Worm (Caenorhabditis elegans): ENCODE data around the gene fbxa-94.

Gene fbxa-94

ce11 chrV:15551642-15552041 lies 21.1 kb upstream of the fbxa-94 start (continued):
- no peak for TF ChIP-seq F52B5.7 (tag; optimal IDR thresholded peaks at IDR 0.05)
- peak; percentile 81 for TF ChIP-seq die-1 (tag; optimal IDR thresholded peaks at IDR 0.05)
- no peak for TF ChIP-seq nhr-120 (GFP tag; IDR thresholded peaks at IDR 0.05)
- no peak for TF ChIP-seq somi-1 (GFP tag; optimal IDR thresholded peaks at IDR 0.05)
- TF ChIP-seq nfyb-1 (GFP tag; IDR thresholded peaks at IDR 0.05): peak; percentile 88
- no peak for TF ChIP-seq tlf-1 (GFP tag; optimal IDR thresholded peaks at IDR 0.05)
- TF ChIP-seq snpc-4 (GFP tag; optimal IDR thresholded peaks at IDR 0.05): peak; percentile 47
- peak in 3 of 4 experiments; percentile 33 to 68 (median 43) for TF ChIP-seq snpc-4 (tag; optimal IDR thresholded peaks at IDR 0.05)
- no peak for TF ChIP-seq hlh-26 (GFP tag; conservative IDR thresholded peaks at IDR 0.05)
- peak; percentile 36 to 56 for TF ChIP-seq rec-8 (tag; optimal IDR thresholded peaks at IDR 0.05)
- no peak for TF ChIP-seq lsy-27 (tag; optimal IDR thresholded peaks at IDR 0.05; ENCODE audit: borderline replicate concordance, insufficient read depth)
- peak; percentile 56; the same call in 1 of the 2 replicates for TF ChIP-seq hsf-1 (GFP tag; IDR thresholded peaks at IDR 0.05)
- TF ChIP-seq D2030.7 (GFP tag; IDR thresholded peaks at IDR 0.05): peak; percentile 70
- no peak for TF ChIP-seq ama-1 (optimal IDR thresholded peaks at IDR 0.05)
- TF ChIP-seq ama-1 (GFP tag; optimal IDR thresholded peaks at IDR 0.05): peak; percentile 22 to 32
- TF ChIP-seq lin-40 (tag; optimal IDR thresholded peaks at IDR 0.05): peak; percentile 47
- peak; percentile 32 for TF ChIP-seq mes-4 (tag; optimal IDR thresholded peaks at IDR 0.05)
- peak; percentile 34 for TF ChIP-seq ZK185.1 (tag; optimal IDR thresholded peaks at IDR 0.05; ENCODE audit: poor library complexity, severe bottlenecking)
- TF ChIP-seq dox-1 (GFP tag; IDR thresholded peaks at IDR 0.05): peak; percentile 63
- TF ChIP-seq cebp-2 (GFP tag; IDR thresholded peaks at IDR 0.05): 0 out of 2 replicates have a peak, but pooled peaks have one; percentile 74
- TF ChIP-seq him-1 (tag; optimal IDR thresholded peaks at IDR 0.05): peak; percentile 71
- TF ChIP-seq nhr-90 (tag; optimal IDR thresholded peaks at IDR 0.05): peak; percentile 49
- no peak for TF ChIP-seq pha-4 (tag; optimal IDR thresholded peaks at IDR 0.05)
- TF ChIP-seq Y67H2A.10 (GFP tag; conservative IDR thresholded peaks at IDR 0.05): no peak
- peak; percentile 34 for TF ChIP-seq mel-28 (tag; optimal IDR thresholded peaks at IDR 0.05; ENCODE audit: borderline replicate concordance)
- peak; percentile 62 for TF ChIP-seq madf-10 (tag; optimal IDR thresholded peaks at IDR 0.05)
- TF ChIP-seq T26A5.8 (tag; optimal IDR thresholded peaks at IDR 0.05): no peak
- TF ChIP-seq ceh-79 (tag; optimal IDR thresholded peaks at IDR 0.05): no peak
- TF ChIP-seq egl-18 (GFP tag; IDR thresholded peaks at IDR 0.05): no peak
- peak; percentile 38 for TF ChIP-seq snpc-3.4 (tag; optimal IDR thresholded peaks at IDR 0.05)

DNA sequence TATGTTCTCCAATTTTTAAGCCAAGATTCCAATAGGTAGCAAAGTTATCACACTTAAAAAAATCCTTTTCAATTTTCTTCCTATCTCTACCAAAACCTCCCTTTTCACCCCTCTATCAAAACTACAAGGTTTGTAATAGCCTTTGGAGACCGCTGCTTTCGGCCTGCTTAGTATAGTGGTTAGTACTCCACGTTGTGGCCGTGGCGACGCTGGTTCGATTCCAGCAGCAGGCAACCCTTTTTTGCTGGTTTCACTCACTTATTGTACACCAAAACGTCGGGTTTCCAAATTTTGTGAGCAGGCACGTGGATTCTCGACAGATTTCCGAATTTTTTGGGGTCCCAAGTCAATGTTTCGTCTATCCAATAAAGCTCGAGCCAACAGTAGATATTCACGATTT lies 18.8 kb upstream of the fbxa-94 start:
- TF ChIP-seq hmg-1.2 (GFP tag; IDR thresholded peaks at IDR 0.05) (peak; percentile 68), F33H1.4 (GFP tag; IDR thresholded peaks at IDR 0.05) (0 out of 2 replicates have a peak, but pooled peaks have one; percentile 17), him-1 (tag; optimal IDR thresholded peaks at IDR 0.05) (peak; percentile 63), sptf-2 (GFP tag; optimal IDR thresholded peaks at IDR 0.05) (no peak), rpc-1 (optimal IDR thresholded peaks at IDR 0.05) (peak; percentile 67), rpc-1 (tag; optimal IDR thresholded peaks at IDR 0.05) (peak; percentile 77), F23B12.7 (tag; optimal IDR thresholded peaks at IDR 0.05; ENCODE audit: insufficient read depth) (peak; percentile 20), tbp1 (GFP tag; optimal IDR thresholded peaks at IDR 0.05) (peak; percentile 95), D2030.7 (GFP tag; IDR thresholded peaks at IDR 0.05) (peak; percentile 52), aptf-3 (GFP tag; IDR thresholded peaks at IDR 0.05) (no peak), snpc-4 (GFP tag; optimal IDR thresholded peaks at IDR 0.05) (no peak), snpc-4 (tag; optimal IDR thresholded peaks at IDR 0.05) (peak in 2 of 4 experiments; percentile 20 to 57), dpff-1 (tag; optimal IDR thresholded peaks at IDR 0.05) (no peak), athp-1 (tag; optimal IDR thresholded peaks at IDR 0.05) (peak; percentile 9), xnd-1 (tag; optimal IDR thresholded peaks at IDR 0.05) (no peak), nhr-90 (tag; optimal IDR thresholded peaks at IDR 0.05) (peak; percentile 4), lir-1 (GFP tag; conservative IDR thresholded peaks at IDR 0.05) (0 out of 2 replicates have a peak, but pooled peaks have one; percentile 37), pbrm-1 (GFP tag; IDR thresholded peaks at IDR 0.05) (peak; percentile 15; the same call in 1 of the 2 replicates), B0261.1 (tag; optimal IDR thresholded peaks at IDR 0.05) (peak; percentile 78), madf-6 (GFP tag; IDR thresholded peaks at IDR 0.05) (peak; percentile 61), cebp-1 (GFP tag; IDR thresholded peaks at IDR 0.05) (no peak), cebp-1 (tag; optimal IDR thresholded peaks at IDR 0.05) (peak; percentile 12), die-1 (tag; optimal IDR thresholded peaks at IDR 0.05) (peak; percentile 48), mel-28 (tag; optimal IDR thresholded peaks at IDR 0.05; ENCODE audit: borderline replicate concordance) (no peak), mcd-1 (GFP tag; IDR thresholded peaks at IDR 0.05) (peak; percentile 29; the same call in 1 of the 2 replicates), lsy-27 (tag; optimal IDR thresholded peaks at IDR 0.05; ENCODE audit: borderline replicate concordance, insufficient read depth) (peak; percentile 22)
